Worm (Caenorhabditis elegans) whole organism, L2 larva: Measurements from ENCODE around the gene Y82E9BR.10.

ENCODE experiments used
- F13H6.1 ChIP-seq: sonication (generic microtip); optimal IDR thresholded peaks from 2 replicates; lab custom pipeline; 2016; ENCODE audit warnings: missing genetic modification characterization, missing compliant biosample characterization
- ZK546.5 ChIP-seq: sonication (generic microtip); optimal IDR thresholded peaks from 2 replicates; lab custom pipeline; 2017; ENCODE audit warnings: missing biosample characterization, missing genetic modification characterization
- blmp-1 ChIP-seq: sonication (generic microtip); optimal IDR thresholded peaks from 2 replicates; lab custom pipeline; 2017; ENCODE audit warnings: missing genetic modification characterization, mild to moderate bottlenecking, missing compliant biosample characterization, antibody characterized with exemption, moderate library complexity; ENCODE audit not compliant: insufficient read depth
- ceh-16 ChIP-seq: fragments of 150-350 bp; optimal IDR thresholded peaks from 2 replicates; lab custom pipeline; 2014; ENCODE audit warnings: missing biosample characterization, missing genetic modification characterization
- crh-2 ChIP-seq: sonication (generic microtip); optimal IDR thresholded peaks from 2 replicates; lab custom pipeline; 2017; ENCODE audit warnings: missing biosample characterization, missing genetic modification characterization
- dmd-4 ChIP-seq: sonication (generic microtip); optimal IDR thresholded peaks from 2 replicates; lab custom pipeline; 2017; ENCODE audit warnings: missing biosample characterization, missing genetic modification characterization
- elt-1 ChIP-seq: fragments of 150-350 bp; optimal IDR thresholded peaks from 2 replicates; lab custom pipeline; 2014; ENCODE audit warnings: missing biosample characterization, missing genetic modification characterization
- fos-1 ChIP-seq: fragments of 150-350 bp; optimal IDR thresholded peaks from 2 replicates; lab custom pipeline; 2014; ENCODE audit warnings: missing biosample characterization, missing genetic modification characterization
- gmeb-1 ChIP-seq: fragments of 150-350 bp; optimal IDR thresholded peaks from 2 replicates; lab custom pipeline; 2014; ENCODE audit warnings: missing biosample characterization, missing genetic modification characterization
- lin-11 ChIP-seq: fragments of 150-350 bp; sonication (generic microtip); optimal IDR thresholded peaks from 2 replicates; lab custom pipeline; 2014; ENCODE audit warnings: missing biosample characterization, missing genetic modification characterization, inconsistent platforms, mixed read lengths
- lin-39 ChIP-seq: fragments of 150-350 bp; optimal IDR thresholded peaks from 2 replicates; lab custom pipeline; 2014; ENCODE audit warnings: missing biosample characterization, missing genetic modification reagents, missing genetic modification characterization
- mab-5 ChIP-seq: fragments of 150-350 bp; optimal IDR thresholded peaks from 2 replicates; lab custom pipeline; 2014; ENCODE audit warnings: missing biosample characterization, missing genetic modification characterization
- mbf-1 ChIP-seq: sonication (generic microtip); optimal IDR thresholded peaks from 2 replicates; lab custom pipeline; 2017; ENCODE audit warnings: missing biosample characterization, missing genetic modification characterization
- mdl-1 ChIP-seq, 2 experiments: fragments of 150-350 bp in 1 of 2; sonication (generic microtip) in 1 of 2; optimal IDR thresholded peaks; 2 replicates each; lab custom pipeline; 2017; ENCODE audit warnings: missing biosample characterization in 2 of 2, missing genetic modification characterization in 2 of 2
- nhr-10 ChIP-seq: sonication (generic microtip); optimal IDR thresholded peaks from 2 replicates; lab custom pipeline; 2017; ENCODE audit warnings: missing biosample characterization, missing genetic modification characterization
- nhr-129 ChIP-seq: fragments of 150-350 bp; optimal IDR thresholded peaks from 2 replicates; lab custom pipeline; 2014; ENCODE audit warnings: missing biosample characterization, missing genetic modification characterization
- nhr-23 ChIP-seq: fragments of 150-350 bp; optimal IDR thresholded peaks from 2 replicates; lab custom pipeline; 2014; ENCODE audit warnings: missing biosample characterization, missing genetic modification reagents, missing genetic modification characterization
- nhr-237 ChIP-seq: fragments of 150-350 bp; optimal IDR thresholded peaks from 2 replicates; lab custom pipeline; 2014; ENCODE audit warnings: missing biosample characterization, missing genetic modification characterization
- nhr-6 ChIP-seq: fragments of 150-350 bp; optimal IDR thresholded peaks from 2 replicates; lab custom pipeline; 2014; ENCODE audit warnings: missing biosample characterization, missing genetic modification characterization
- sem-4 ChIP-seq: fragments of 150-350 bp; optimal IDR thresholded peaks from 2 replicates; lab custom pipeline; 2014; ENCODE audit warnings: missing biosample characterization, missing genetic modification reagents, missing genetic modification characterization
- skn-1 ChIP-seq: sonication (generic microtip); optimal IDR thresholded peaks from 2 replicates; lab custom pipeline; 2017; ENCODE audit warnings: missing biosample characterization, missing genetic modification characterization
- sma-3 ChIP-seq: sonication (generic microtip); optimal IDR thresholded peaks from 2 replicates; lab custom pipeline; 2016; ENCODE audit warnings: missing genetic modification reagents, missing genetic modification characterization, missing compliant biosample characterization
- sma-9 ChIP-seq, 2 experiments: fragments of 150-350 bp in 1 of 2; sonication (generic microtip) in 1 of 2; optimal IDR thresholded peaks; 2 replicates each; lab custom pipeline; 2014 to 2016; ENCODE audit warnings: missing genetic modification characterization in 2 of 2, mild to moderate bottlenecking in 1 of 2, missing biosample characterization in 1 of 2, missing compliant biosample characterization in 1 of 2, missing genetic modification reagents in 1 of 2, moderate library complexity in 1 of 2
- unc-39 ChIP-seq: fragments of 150-350 bp; optimal IDR thresholded peaks from 2 replicates; lab custom pipeline; 2014; ENCODE audit warnings: missing biosample characterization, missing genetic modification characterization
- unc-55 ChIP-seq: fragments of 150-350 bp; sonication (generic microtip); optimal IDR thresholded peaks from 3 replicates; lab custom pipeline; 2014; ENCODE audit warnings: missing biosample characterization, missing genetic modification reagents, missing genetic modification characterization
- unc-62 ChIP-seq: fragments of 150-350 bp; optimal IDR thresholded peaks from 2 replicates; lab custom pipeline; 2014; ENCODE audit warnings: missing biosample characterization, missing genetic modification reagents, missing genetic modification characterization
- ztf-11 ChIP-seq: sonication (generic microtip); optimal IDR thresholded peaks from 2 replicates; lab custom pipeline; 2017; ENCODE audit warnings: missing biosample characterization, missing genetic modification characterization

Y82E9BR.10 gene

ce11 chrIII:1403108-1403507, 27.7 kb upstream of the Y82E9BR.10 start, which contains the start of gene pals-18:
pals-18 (plus strand) TSS chrIII:1403408.
- no peak for TF ChIP-seq nhr-23 (tag; lab: Kevin White, UChicago)
- TF ChIP-seq ceh-16 = no peak
- TF ChIP-seq nhr-6 (tag; lab: Kevin White, UChicago) = no peak
- TF ChIP-seq sma-3 (GFP tag; lab: Kevin White, UChicago) = no peak
- no peak for TF ChIP-seq crh-2 (tag; lab: Kevin White, UChicago)
- TF ChIP-seq, all 48 proteins: peak for 0

- TF ChIP-seq skn-1 (tag; lab: Kevin White, UChicago) (no peak), fos-1 (tag; lab: Kevin White, UChicago) (peak; percentile 82), nhr-6 (tag; lab: Kevin White, UChicago) (no peak), lin-39 (tag; lab: Kevin White, UChicago) (no peak), unc-39 (tag; lab: Kevin White, UChicago) (no peak)
These were observed 26.2 kb upstream of the Y82E9BR.10 start, which contains the start of gene pals-19 for ce11 chrIII:1401497-1401990. pals-19 (plus strand) TSS chrIII:1401940.

ce11 chrIII:1399670-1400069, 24.3 kb upstream of the Y82E9BR.10 start, which contains the start of gene pals-16:
pals-16 (plus strand) TSS chrIII:1399970.
- TF ChIP-seq mab-5 (no peak), dmd-4 (tag; lab: Kevin White, UChicago) (no peak)

ce11 chrIII:1398183-1398582, 22.8 kb upstream of the Y82E9BR.10 start:
- TF ChIP-seq sma-9 (GFP tag; optimal IDR thresholded peaks at IDR 0.05; lab: Kevin White, UChicago) (peak; percentile 45), sma-9 (tag; optimal IDR thresholded peaks at IDR 0.05; lab: Kevin White, UChicago) (no peak), sma-3 (GFP tag; lab: Kevin White, UChicago) (no peak), nhr-10 (tag; lab: Kevin White, UChicago) (no peak), fos-1 (tag; lab: Kevin White, UChicago) (peak; percentile 91)

ce11 chrIII:1395355-1395754, 20.0 kb upstream of the Y82E9BR.10 start:
- TF ChIP-seq skn-1 (tag; lab: Kevin White, UChicago) (no peak), ZK546.5 (no peak), nhr-10 (tag; lab: Kevin White, UChicago) (no peak), nhr-129 (tag; lab: Kevin White, UChicago) (no peak), fos-1 (tag; lab: Kevin White, UChicago) (peak; percentile 49), nhr-237 (tag; lab: Kevin White, UChicago) (no peak)

- TF ChIP-seq crh-2 (tag; lab: Kevin White, UChicago) = peak; percentile 44
- TF ChIP-seq fos-1 (tag; lab: Kevin White, UChicago) = peak; percentile 84
- TF ChIP-seq gmeb-1 = peak; percentile 21
- TF ChIP-seq mbf-1 (tag; lab: Kevin White, UChicago) = no peak
- peak; percentile 26 for TF ChIP-seq sma-3 (GFP tag; lab: Kevin White, UChicago)
- peak; percentile 2 for TF ChIP-seq sma-9 (GFP tag; optimal IDR thresholded peaks at IDR 0.05; lab: Kevin White, UChicago)
- TF ChIP-seq sma-9 (tag; optimal IDR thresholded peaks at IDR 0.05; lab: Kevin White, UChicago) = no peak
- TF ChIP-seq lin-11 (tag; lab: Kevin White, UChicago) = no peak
- TF ChIP-seq F13H6.1 (tag; lab: Kevin White, UChicago) = peak; percentile 6
These were observed 17.4 kb upstream of the Y82E9BR.10 start for ce11 chrIII:1392763-1393162.

DNA sequence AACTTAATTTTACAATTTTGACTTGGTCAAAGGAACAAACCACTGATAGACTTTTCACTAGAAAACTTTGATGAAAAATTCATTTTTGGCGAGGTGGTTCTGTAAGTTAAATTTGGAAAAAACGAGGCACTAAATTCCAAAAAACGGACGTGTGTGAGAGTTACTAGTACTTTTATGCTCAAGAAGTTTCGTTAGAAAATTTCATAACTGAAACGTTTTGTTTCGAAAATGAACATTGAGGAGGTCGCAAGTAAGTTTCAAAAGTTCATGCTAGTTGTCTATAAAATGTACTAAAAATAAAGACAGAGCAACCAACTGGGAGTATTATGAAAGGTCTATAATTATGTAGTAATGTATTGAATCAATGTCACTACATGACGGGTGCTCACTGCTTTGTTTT, 16.4 kb upstream of the Y82E9BR.10 start, which contains the start of gene pals-17:
pals-17 (minus strand) TSS at position 101 of the 400 bp plus-strand sequence.
- no peak for TF ChIP-seq crh-2 (tag; lab: Kevin White, UChicago)
- TF ChIP-seq ZK546.5 = no peak
- no peak for TF ChIP-seq blmp-1 (tag; lab: Kevin White, UChicago)
- TF ChIP-seq mdl-1 (tag; optimal IDR thresholded peaks at IDR 0.05; lab: Kevin White, UChicago) = no peak
- no peak for TF ChIP-seq ztf-11 (tag; lab: Kevin White, UChicago)
- TF ChIP-seq nhr-23 (tag; lab: Kevin White, UChicago) = no peak
- no peak for TF ChIP-seq dmd-4 (tag; lab: Kevin White, UChicago)
- TF ChIP-seq elt-1 (tag; lab: Kevin White, UChicago) = no peak
- no peak for TF ChIP-seq unc-62 (GFP tag; lab: Kevin White, UChicago)
- no peak for TF ChIP-seq lin-11 (tag; lab: Kevin White, UChicago)
- TF ChIP-seq unc-55 (GFP tag; lab: Kevin White, UChicago) = no peak
- TF ChIP-seq sem-4 (tag; lab: Kevin White, UChicago) = no peak
